Fruit fly (Drosophila melanogaster) whole organism, embryonic: ENCODE measurements around the gene Oatp33Eb.

ENCODE experiments used
- Asciz ChIP-seq: fragments of 200-800 bp; sonication (Bioruptor generic); optimal IDR thresholded peaks from 2 replicates; lab custom pipeline; 2017; ENCODE audit warnings: missing biosample characterization, mild to moderate bottlenecking, missing genetic modification characterization, missing genetic modification reagents
- CG10366 ChIP-seq: fragments of 200-800 bp; sonication (Bioruptor generic); IDR thresholded peaks from 2 replicates; pipeline ENCODE4 v1.3.6; 2022; ENCODE audit warnings: missing biosample characterization, missing genetic modification characterization
- CG12155 ChIP-seq: fragments of 200-800 bp; sonication (Bioruptor generic); optimal IDR thresholded peaks from 3 replicates; lab custom pipeline; 2016; ENCODE audit warnings: missing biosample characterization, missing genetic modification characterization
- CG12219 ChIP-seq: fragments of 200-800 bp; sonication (Bioruptor generic); optimal IDR thresholded peaks from 3 replicates; lab custom pipeline; 2018; ENCODE audit warnings: missing biosample characterization, mild to moderate bottlenecking, missing genetic modification characterization
- CG13624 ChIP-seq: fragments of 200-800 bp; sonication (Bioruptor generic); optimal IDR thresholded peaks from 2 replicates; lab custom pipeline; 2016; ENCODE audit warnings: missing biosample characterization, missing genetic modification characterization
- CG15514 ChIP-seq: fragments of 200-800 bp; sonication (Bioruptor generic); optimal IDR thresholded peaks from 3 replicates; lab custom pipeline; 2017; ENCODE audit warnings: missing biosample characterization, missing genetic modification characterization, mild to moderate bottlenecking, moderate library complexity, missing genetic modification reagents
- CG16779 ChIP-seq: fragments of 200-800 bp; sonication (Bioruptor generic); IDR thresholded peaks from 2 replicates; pipeline ENCODE4 v1.3.6; 2022; ENCODE audit warnings: missing biosample characterization, missing genetic modification characterization
- CG17612 ChIP-seq: fragments of 200-800 bp; sonication (Bioruptor generic); IDR thresholded peaks from 2 replicates; pipeline ENCODE4 v1.3.6; 2022; ENCODE audit warnings: missing biosample characterization, missing genetic modification characterization
- CG17802 ChIP-seq: fragments of 200-800 bp; sonication (Bioruptor generic); optimal IDR thresholded peaks from 2 replicates; lab custom pipeline; 2018; ENCODE audit warnings: missing biosample characterization, mild to moderate bottlenecking, missing genetic modification characterization, moderate library complexity
- CG2712 ChIP-seq: fragments of 200-800 bp; optimal IDR thresholded peaks from 3 replicates; lab custom pipeline; 2019; ENCODE audit warnings: missing biosample characterization, mild to moderate bottlenecking, missing genetic modification characterization, moderate library complexity
- CG30020 ChIP-seq: fragments of 200-800 bp; optimal IDR thresholded peaks from 2 replicates; lab custom pipeline; 2019; ENCODE audit warnings: missing biosample characterization, mild to moderate bottlenecking, missing genetic modification characterization, moderate library complexity
- CG3065 ChIP-seq: fragments of 200-800 bp; sonication (Bioruptor generic); optimal IDR thresholded peaks from 2 replicates; lab custom pipeline; 2016; ENCODE audit warnings: missing biosample characterization, missing genetic modification characterization
- CG33213 ChIP-seq: fragments of 200-800 bp; sonication (Bioruptor generic); optimal IDR thresholded peaks from 3 replicates; lab custom pipeline; 2016; ENCODE audit warnings: missing biosample characterization, missing genetic modification characterization
- CG34376 ChIP-seq: fragments of 200-800 bp; sonication (Bioruptor generic); optimal IDR thresholded peaks from 2 replicates; lab custom pipeline; 2018; ENCODE audit warnings: missing biosample characterization, mild to moderate bottlenecking, missing genetic modification characterization
- CG4360 ChIP-seq: fragments of 200-800 bp; sonication (Bioruptor generic); IDR thresholded peaks from 2 replicates; pipeline ENCODE4 v1.3.6; 2022; ENCODE audit warnings: missing biosample characterization, missing genetic modification characterization
- CG6175 ChIP-seq: fragments of 200-800 bp; sonication (Bioruptor generic); IDR thresholded peaks from 3 replicates; pipeline ENCODE4 v1.3.6; 2022; ENCODE audit warnings: missing biosample characterization, missing genetic modification characterization
- CG6765 ChIP-seq: fragments of 200-800 bp; sonication (Bioruptor generic); optimal IDR thresholded peaks from 3 replicates; lab custom pipeline; 2017; ENCODE audit warnings: missing biosample characterization, mild to moderate bottlenecking, missing genetic modification characterization
- CG6791 ChIP-seq: fragments of 200-800 bp; sonication (Bioruptor generic); IDR thresholded peaks from 3 replicates; pipeline ENCODE4 v1.3.6; 2022; ENCODE audit warnings: missing biosample characterization, missing genetic modification characterization; ENCODE audit not compliant: partially characterized antibody
- CG8290 ChIP-seq, 3 experiments: fragments of 200-800 bp; sonication (Bioruptor generic); optimal IDR thresholded peaks; 2 replicates each; lab custom pipeline; 2016 to 2019; ENCODE audit warnings: missing biosample characterization in 3 of 3, missing genetic modification characterization in 3 of 3, mild to moderate bottlenecking in 2 of 3, moderate library complexity in 1 of 3
- CG8388 ChIP-seq: fragments of 200-800 bp; sonication (Bioruptor generic); optimal IDR thresholded peaks from 2 replicates; lab custom pipeline; 2019; ENCODE audit warnings: missing biosample characterization, mild to moderate bottlenecking, missing genetic modification characterization, moderate library complexity
- CG8478 ChIP-seq: fragments of >200 bp; optimal IDR thresholded peaks from 2 replicates; lab custom pipeline; 2018
- CG8944 ChIP-seq: fragments of 200-800 bp; sonication (Bioruptor generic); optimal IDR thresholded peaks from 3 replicates; lab custom pipeline; 2016; ENCODE audit warnings: missing biosample characterization, missing genetic modification characterization
- ERR ChIP-seq: fragments of 200-800 bp; sonication (Bioruptor generic); optimal IDR thresholded peaks from 2 replicates; lab custom pipeline; 2016; ENCODE audit warnings: missing biosample characterization, missing genetic modification characterization
- Eip74EF ChIP-seq, 2 experiments: fragments of 200-800 bp in 1 of 2; fragments of >200 bp in 1 of 2; sonication (Bioruptor generic) in 1 of 2; optimal IDR thresholded peaks; 2 replicates each; lab custom pipeline; 2017 to 2019; ENCODE audit warnings: missing biosample characterization in 2 of 2, missing genetic modification characterization in 2 of 2, mild to moderate bottlenecking in 1 of 2, moderate library complexity in 1 of 2
- H2.0 ChIP-seq: fragments of 200-800 bp; sonication (Bioruptor generic); IDR thresholded peaks from 2 replicates; pipeline ENCODE4 v1.3.6; 2022; ENCODE audit warnings: missing biosample characterization, missing genetic modification characterization
- HHEX ChIP-seq: fragments of 200-800 bp; sonication (Bioruptor generic); optimal IDR thresholded peaks from 3 replicates; lab custom pipeline; 2017; ENCODE audit warnings: missing biosample characterization, mild to moderate bottlenecking, missing genetic modification characterization, missing genetic modification reagents
- Lhr ChIP-seq: fragments of 200-800 bp; sonication (Bioruptor generic); optimal IDR thresholded peaks from 3 replicates; lab custom pipeline; 2017; ENCODE audit warnings: mild to moderate bottlenecking, missing biosample characterization, missing genetic modification reagents, missing genetic modification characterization
- MESR4 ChIP-seq: fragments of 200-800 bp; sonication (Bioruptor generic); optimal IDR thresholded peaks from 2 replicates; lab custom pipeline; 2018; ENCODE audit warnings: missing biosample characterization, mild to moderate bottlenecking, missing genetic modification characterization, moderate library complexity
- NfI ChIP-seq: fragments of 200-800 bp; sonication (Bioruptor generic); optimal IDR thresholded peaks from 3 replicates; lab custom pipeline; 2018; ENCODE audit warnings: missing biosample characterization, mild to moderate bottlenecking, missing genetic modification characterization, moderate library complexity
- Oaz ChIP-seq: fragments of 200-800 bp; sonication (Bioruptor generic); IDR thresholded peaks from 2 replicates; pipeline ENCODE4 v1.3.6; 2022; ENCODE audit warnings: missing biosample characterization, missing genetic modification characterization
- Opbp ChIP-seq: fragments of 200-800 bp; sonication (Bioruptor generic); IDR thresholded peaks from 3 replicates; pipeline ENCODE4 v1.3.6; 2022; ENCODE audit warnings: missing biosample characterization, missing genetic modification characterization; ENCODE audit not compliant: partially characterized antibody
- Sry-δ ChIP-seq: fragments of 200-800 bp; sonication (Bioruptor generic); optimal IDR thresholded peaks from 2 replicates; lab custom pipeline; 2016; ENCODE audit warnings: missing biosample characterization, missing genetic modification characterization
- amos ChIP-seq: fragments of 200-800 bp; sonication (Bioruptor generic); IDR thresholded peaks from 2 replicates; pipeline ENCODE4 v1.3.6; 2022; ENCODE audit warnings: missing biosample characterization, missing genetic modification characterization; ENCODE audit not compliant: partially characterized antibody
- bigmax ChIP-seq: fragments of 200-800 bp; sonication (Bioruptor generic); optimal IDR thresholded peaks from 2 replicates; lab custom pipeline; 2018; ENCODE audit warnings: missing biosample characterization, mild to moderate bottlenecking, missing genetic modification characterization
- emc ChIP-seq: fragments of 200-800 bp; sonication (Bioruptor generic); optimal IDR thresholded peaks from 2 replicates; lab custom pipeline; 2016; ENCODE audit warnings: missing biosample characterization, missing genetic modification characterization
- ewg ChIP-seq: fragments of 200-800 bp; sonication (Bioruptor generic); optimal IDR thresholded peaks from 3 replicates; lab custom pipeline; 2017; ENCODE audit warnings: mild to moderate bottlenecking, missing biosample characterization, missing genetic modification reagents, missing genetic modification characterization
- fd64A ChIP-seq: fragments of 200-800 bp; sonication (Bioruptor generic); optimal IDR thresholded peaks from 3 replicates; lab custom pipeline; 2018; ENCODE audit warnings: missing biosample characterization, mild to moderate bottlenecking, missing genetic modification characterization
- gcm2 ChIP-seq: fragments of 200-800 bp; sonication (Bioruptor generic); optimal IDR thresholded peaks from 2 replicates; lab custom pipeline; 2016; ENCODE audit warnings: missing biosample characterization, missing genetic modification characterization
- ind ChIP-seq: fragments of 200-800 bp; sonication (Bioruptor generic); optimal IDR thresholded peaks from 3 replicates; lab custom pipeline; 2016; ENCODE audit warnings: missing biosample characterization, missing genetic modification characterization
- nau ChIP-seq: fragments of 200-800 bp; sonication (Bioruptor generic); optimal IDR thresholded peaks from 3 replicates; lab custom pipeline; 2017; ENCODE audit warnings: missing biosample characterization, mild to moderate bottlenecking, missing genetic modification characterization, missing genetic modification reagents
- nerfin-1 ChIP-seq: fragments of 200-800 bp; sonication (Bioruptor generic); optimal IDR thresholded peaks from 3 replicates; lab custom pipeline; 2019; ENCODE audit warnings: missing biosample characterization, mild to moderate bottlenecking, missing genetic modification characterization, moderate library complexity
- odd ChIP-seq: fragments of 200-800 bp; sonication (Bioruptor generic); optimal IDR thresholded peaks from 2 replicates; lab custom pipeline; 2017; ENCODE audit warnings: missing biosample characterization, mild to moderate bottlenecking, missing genetic modification characterization
- pan ChIP-seq, 4 experiments: fragments of >200 bp in 3 of 4; fragments of 200-800 bp in 1 of 4; sonication (Bioruptor generic) in 1 of 4; optimal IDR thresholded peaks in 3 of 4; IDR thresholded peaks in 1 of 4; 2 replicates each; pipeline versions ENCODE4 v1.3.6 to Lab custom; 2017 to 2022; ENCODE audit warnings: missing biosample characterization in 2 of 4, missing genetic modification characterization in 2 of 4, mixed read lengths in 1 of 4
- sens-2 ChIP-seq: fragments of 200-800 bp; sonication (Bioruptor generic); IDR thresholded peaks from 2 replicates; pipeline ENCODE4 v1.3.6; 2022; ENCODE audit warnings: missing biosample characterization, missing genetic modification characterization
- so ChIP-seq: fragments of 200-800 bp; sonication (Bioruptor generic); IDR thresholded peaks from 3 replicates; pipeline ENCODE4 v1.3.6; 2022; ENCODE audit warnings: missing biosample characterization, missing genetic modification characterization
- tna ChIP-seq: fragments of 200-800 bp; sonication (Bioruptor generic); IDR thresholded peaks from 2 replicates; pipeline ENCODE4 v1.3.6; 2022; ENCODE audit warnings: missing biosample characterization, missing genetic modification characterization; ENCODE audit not compliant: partially characterized antibody
- unpg ChIP-seq: fragments of 200-800 bp; sonication (Bioruptor generic); optimal IDR thresholded peaks from 3 replicates; lab custom pipeline; 2018; ENCODE audit warnings: missing biosample characterization, mild to moderate bottlenecking, missing genetic modification characterization, moderate library complexity
- zf30C ChIP-seq: fragments of 200-800 bp; sonication (Bioruptor generic); optimal IDR thresholded peaks from 3 replicates; lab custom pipeline; 2018; ENCODE audit warnings: missing biosample characterization, mild to moderate bottlenecking, missing genetic modification characterization

Gene Oatp33Eb

DNA sequence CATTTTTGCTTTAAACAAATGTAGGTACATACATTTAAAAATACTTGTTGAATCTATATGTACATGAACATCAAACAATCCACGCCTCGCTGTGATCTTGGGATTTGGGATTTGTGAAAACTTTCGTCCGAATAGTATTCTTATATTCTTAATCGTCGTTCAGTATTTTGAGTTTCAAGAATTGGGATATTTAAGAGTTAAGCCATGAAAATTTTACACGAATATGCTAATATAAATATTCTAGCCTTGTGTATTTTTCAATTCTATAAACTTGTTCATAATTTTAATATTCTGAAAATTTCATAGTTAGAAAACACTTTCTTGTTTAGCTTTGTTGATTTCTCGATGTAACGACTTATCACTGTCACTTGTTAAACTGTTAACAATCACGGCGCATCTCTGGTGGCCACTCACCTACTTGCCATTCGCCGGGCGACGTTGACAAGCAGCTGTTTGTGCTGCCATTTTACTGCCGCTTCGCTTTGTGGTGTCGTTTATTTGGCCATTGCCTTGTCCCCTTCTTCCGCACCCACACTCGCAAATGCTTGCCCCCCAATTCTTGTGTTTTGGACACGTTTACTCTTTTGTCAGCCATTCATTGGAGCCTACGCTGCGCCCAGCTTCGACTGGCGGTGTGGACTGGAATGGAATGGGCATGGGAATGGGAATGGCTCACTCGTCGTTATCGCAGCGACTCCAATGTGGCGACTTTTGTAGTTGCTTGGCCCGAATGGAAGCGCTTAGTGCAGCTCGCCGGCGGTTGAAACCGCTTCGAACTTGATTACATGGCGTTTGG is 12.1 kb upstream of the Oatp33Eb start (continued):
- TF ChIP-seq CG33213 (GFP tag; lab: Kevin White, UChicago) (no peak), CG8388 (no peak), nerfin-1 (no peak), Lhr (no peak), NfI (peak; percentile 17), amos (GFP tag; lab: Robert Waterston, UW) (no peak; the same call in 1 of the 2 replicates), CG6765 (GFP tag; lab: Kevin White, UChicago) (no peak), ind (GFP tag; lab: Kevin White, UChicago) (no peak), CG17802 (tag; lab: Kevin White, UChicago) (no peak), tna (GFP tag; lab: Robert Waterston, UW) (no peak), H2.0 (GFP tag; lab: Robert Waterston, UW) (no peak), ERR (no peak), bigmax (GFP tag; lab: Kevin White, UChicago) (peak; percentile 81), unpg (GFP tag; lab: Kevin White, UChicago) (no peak), nau (GFP tag; lab: Kevin White, UChicago) (no peak), CG4360 (no peak), fd64A (GFP tag; lab: Kevin White, UChicago) (no peak), HHEX (GFP tag; lab: Kevin White, UChicago) (no peak), ewg (no peak), CG15514 (GFP tag; lab: Kevin White, UChicago) (peak; percentile 8), CG30020 (tag; lab: Kevin White, UChicago) (no peak), Opbp (GFP tag; lab: Robert Waterston, UW) (peak; percentile 23; the same call in 1 of the 3 replicates), pan (optimal IDR thresholded peaks at IDR 0.05; lab: Kevin White, UChicago) (no peak), pan (GFP tag; optimal IDR thresholded peaks at IDR 0.05 in 1 of 2, IDR thresholded peaks at IDR 0.05 in 1 of 2) (no peak), Oaz (GFP tag; lab: Robert Waterston, UW) (no peak), CG34376 (no peak), Eip74EF (GFP tag; optimal IDR thresholded peaks at IDR 0.05; lab: Kevin White, UChicago) (no peak), so (GFP tag; lab: Robert Waterston, UW) (no peak), CG17612 (GFP tag; lab: Robert Waterston, UW) (no peak), CG8478 (no peak), sens-2 (no peak), CG2712 (tag; lab: Kevin White, UChicago) (peak; percentile 0), gcm2 (no peak), Asciz (GFP tag; lab: Kevin White, UChicago) (no peak), CG6791 (GFP tag; lab: Robert Waterston, UW) (no peak), Sry-δ (no peak), CG8944 (no peak), CG10366 (GFP tag; lab: Robert Waterston, UW) (no peak), MESR4 (GFP tag; lab: Kevin White, UChicago) (peak; percentile 55), CG12219 (no peak), CG13624 (GFP tag; lab: Kevin White, UChicago) (no peak), odd (no peak), zf30C (no peak), CG16779 (no peak), CG12155 (peak; percentile 74), emc (GFP tag; lab: Kevin White, UChicago) (no peak), CG6175 (GFP tag; lab: Robert Waterston, UW) (no peak), CG3065 (GFP tag; lab: Kevin White, UChicago) (no peak), CG8290 (GFP tag; optimal IDR thresholded peaks at IDR 0.05; lab: Kevin White, UChicago) (peak; percentile 6), CG8290 (tag; optimal IDR thresholded peaks at IDR 0.05; lab: Kevin White, UChicago) (peak in 1 of 2 experiments; percentile 44)
